Fruit fly (Drosophila melanogaster): ENCODE results near the gene lin-28.

Gene lin-28

DNA sequence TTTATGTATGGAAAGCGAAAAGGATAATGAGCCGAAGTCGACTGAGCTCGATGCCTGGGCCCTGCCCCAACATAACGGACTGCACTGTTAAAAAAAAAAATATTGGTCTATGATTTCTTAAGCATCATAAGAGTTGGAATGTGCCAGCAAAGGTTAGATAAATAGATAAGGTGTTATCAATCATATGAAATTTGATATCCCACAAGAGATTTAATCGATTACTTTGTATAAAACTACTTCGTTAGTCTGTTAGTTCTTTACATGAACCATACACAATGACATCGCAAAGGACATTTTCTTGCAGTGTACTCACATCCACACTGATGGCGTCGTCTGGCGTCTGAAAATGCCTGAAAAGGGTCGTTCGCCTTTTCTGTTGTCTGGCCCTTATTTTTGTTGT, 17.0 kb upstream of the lin-28 start (continued):
- peak; percentile 39 for TF ChIP-seq CG1621 (tag; optimal IDR thresholded peaks at IDR 0.05)
- TF ChIP-seq Eip78C (GFP tag), result peak; percentile 90
- peak; percentile 60 for TF ChIP-seq CG31627 (GFP tag; optimal IDR thresholded peaks at IDR 0.05)
- no peak for TF ChIP-seq Eip93F (GFP tag; optimal IDR thresholded peaks at IDR 0.05)
- no peak for TF ChIP-seq fkh (GFP tag; optimal IDR thresholded peaks at IDR 0.05)
- peak; percentile 61 for TF ChIP-seq CG3032 (tag; optimal IDR thresholded peaks at IDR 0.05)
- no peak for TF ChIP-seq Hr38 (GFP tag; optimal IDR thresholded peaks at IDR 0.05)
- TF ChIP-seq CG32006 (GFP tag; optimal IDR thresholded peaks at IDR 0.05), result peak; percentile 67
- TF ChIP-seq CG7368 (GFP tag; optimal IDR thresholded peaks at IDR 0.05), result no peak
- TF ChIP-seq pdm3 (GFP tag; optimal IDR thresholded peaks at IDR 0.05), result peak; percentile 52
- TF ChIP-seq fd85E (GFP tag; optimal IDR thresholded peaks at IDR 0.05), result no peak
- peak; percentile 50 for TF ChIP-seq CG6792 (GFP tag; optimal IDR thresholded peaks at IDR 0.05)
- TF ChIP-seq acj6 (GFP tag; optimal IDR thresholded peaks at IDR 0.05), result peak; percentile 56
- 0 out of 3 replicates have a peak, but pooled peaks have one; percentile 42 for TF ChIP-seq CG6163 (GFP tag; IDR thresholded peaks at IDR 0.05)
- TF ChIP-seq fd59A (GFP tag; optimal IDR thresholded peaks at IDR 0.05), result peak; percentile 29
- peak; percentile 51 for TF ChIP-seq Blimp-1 (GFP tag; optimal IDR thresholded peaks at IDR 0.05)

DNA sequence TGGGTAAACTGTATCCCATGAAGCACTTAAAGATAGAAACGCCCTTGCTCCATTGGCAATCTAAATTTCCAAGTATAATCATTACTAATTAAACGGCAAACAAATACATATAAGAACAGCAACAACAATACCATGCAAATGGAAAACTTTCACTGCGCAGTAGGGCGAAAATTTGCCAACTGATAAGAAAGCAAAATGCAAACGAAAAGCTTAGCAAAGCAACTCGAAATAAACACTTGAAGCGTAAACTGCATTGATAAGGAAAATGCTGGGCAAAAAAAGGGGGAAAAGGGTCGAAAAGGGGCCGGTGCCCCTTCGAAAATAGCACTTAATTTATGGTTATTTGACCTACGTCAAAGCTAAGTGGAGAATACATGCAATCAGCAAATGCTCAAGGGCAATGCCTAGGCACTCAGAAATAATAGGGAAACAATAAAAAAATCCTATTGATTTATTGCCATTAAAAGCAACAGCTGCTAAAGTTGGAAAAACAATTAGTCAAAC, 15.9 kb upstream of the lin-28 start:
- TF ChIP-seq lz (GFP tag; optimal IDR thresholded peaks at IDR 0.05) (no peak), CG6276 (GFP tag; optimal IDR thresholded peaks at IDR 0.05) (no peak), vri (GFP tag; optimal IDR thresholded peaks at IDR 0.05) (no peak), OdsH (GFP tag; optimal IDR thresholded peaks at IDR 0.05) (no peak), spab (GFP tag; optimal IDR thresholded peaks at IDR 0.05) (no peak), Hr38 (GFP tag; optimal IDR thresholded peaks at IDR 0.05) (no peak), CG3032 (tag; optimal IDR thresholded peaks at IDR 0.05) (no peak), CG16779 (tag; optimal IDR thresholded peaks at IDR 0.05) (no peak), CG9139 (GFP tag; optimal IDR thresholded peaks at IDR 0.05) (no peak), achi (GFP tag; optimal IDR thresholded peaks at IDR 0.05) (no peak), Smox (GFP tag; optimal IDR thresholded peaks at IDR 0.05) (no peak), ss (GFP tag; optimal IDR thresholded peaks at IDR 0.05) (no peak), Gug (GFP tag; IDR thresholded peaks at IDR 0.05) (no peak)

DNA sequence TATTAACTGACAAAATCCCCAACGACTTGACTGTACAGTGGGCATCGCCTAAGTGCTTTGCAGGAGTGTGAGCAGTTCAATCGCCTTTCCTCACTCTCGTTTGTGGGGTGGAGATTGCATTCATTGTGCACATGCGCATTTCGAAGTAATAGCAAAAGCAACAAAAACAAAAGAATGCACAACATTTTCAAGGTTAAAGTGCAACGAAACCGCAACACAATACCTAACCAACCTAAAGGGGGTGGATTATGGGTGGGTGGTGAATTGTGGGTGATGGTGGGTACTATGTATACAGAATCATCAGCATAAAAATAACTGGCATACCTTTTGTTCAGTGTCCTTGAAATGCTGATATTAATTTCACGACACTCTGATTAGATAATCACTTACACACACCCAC, 15.0 kb upstream of the lin-28 start:
- TF ChIP-seq esn (GFP tag; optimal IDR thresholded peaks at IDR 0.05) (peak; percentile 3), Blimp-1 (GFP tag; optimal IDR thresholded peaks at IDR 0.05) (peak; percentile 29), vri (GFP tag; optimal IDR thresholded peaks at IDR 0.05) (no peak), svp (GFP tag) (peak; percentile 67), Eip78C (GFP tag) (peak; percentile 49)

DNA sequence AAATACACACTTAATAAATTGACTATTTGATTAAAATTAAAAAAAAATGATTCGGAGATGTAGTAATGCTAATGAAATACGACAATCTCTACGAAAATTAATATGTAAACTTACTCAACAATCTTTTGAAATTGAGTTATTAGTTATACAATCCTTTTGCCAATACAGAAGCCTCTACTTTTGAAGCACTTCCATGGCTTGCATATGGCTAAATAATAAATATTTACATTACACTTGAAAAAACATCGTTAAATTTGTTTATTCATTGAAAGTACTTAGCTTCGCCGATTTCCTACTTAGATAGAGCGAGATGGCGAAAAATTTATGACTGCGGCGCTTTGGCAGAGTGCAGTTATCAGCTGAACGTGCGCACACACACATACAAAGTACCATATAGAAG, 13.8 kb upstream of the lin-28 start:
- TF ChIP-seq CG11294 (GFP tag; IDR thresholded peaks at IDR 0.05), result no peak
- no peak for TF ChIP-seq Hr38 (GFP tag; optimal IDR thresholded peaks at IDR 0.05)
- no peak for TF ChIP-seq CG11762 (GFP tag; optimal IDR thresholded peaks at IDR 0.05; ENCODE audit: insufficient read depth)
- TF ChIP-seq CG6808 (GFP tag; optimal IDR thresholded peaks at IDR 0.05), result no peak
- no peak for TF ChIP-seq dsx (GFP tag; optimal IDR thresholded peaks at IDR 0.05; ENCODE audit: poor library complexity, severe bottlenecking)
- TF ChIP-seq CG6276 (GFP tag; optimal IDR thresholded peaks at IDR 0.05), result no peak
- TF ChIP-seq esn (GFP tag; optimal IDR thresholded peaks at IDR 0.05), result no peak
- TF ChIP-seq Lpt (GFP tag; optimal IDR thresholded peaks at IDR 0.05), result no peak

DNA sequence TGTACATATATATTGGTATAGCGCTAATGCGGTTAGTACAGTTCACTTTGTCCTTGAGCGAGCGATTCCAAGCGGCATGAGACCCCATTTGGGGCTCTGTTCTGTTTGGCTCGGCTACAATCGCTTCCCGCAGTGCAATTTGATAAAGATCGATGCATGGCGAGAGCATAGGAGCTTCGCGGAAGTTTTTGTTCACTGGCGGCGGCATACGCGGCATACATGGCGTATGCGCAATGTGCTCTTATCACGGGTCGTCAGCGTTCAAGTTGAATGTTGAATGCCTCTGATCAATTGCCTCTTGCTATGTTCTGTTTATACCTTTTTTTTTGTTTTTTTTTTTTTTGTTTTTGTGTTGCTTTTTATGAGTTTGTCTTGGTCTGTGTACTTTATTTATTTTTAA, 13.4 kb upstream of the lin-28 start:
- no peak for TF ChIP-seq salr (GFP tag; optimal IDR thresholded peaks at IDR 0.05)
- 0 out of 3 replicates have a peak, but pooled peaks have one; percentile 13 for TF ChIP-seq CG6163 (GFP tag; IDR thresholded peaks at IDR 0.05)
- peak; percentile 79 for TF ChIP-seq svp (GFP tag)
